Worm (Caenorhabditis elegans) whole organism, early embryonic: Measurements from ENCODE around the gene tes-1.

ENCODE experiments used
- B0310.2 ChIP-seq: sonication (generic microtip); optimal IDR thresholded peaks from 2 replicates; lab custom pipeline; 2016; ENCODE audit warnings: mild to moderate bottlenecking, missing genetic modification characterization, missing compliant biosample characterization
- F13C5.2 ChIP-seq: sonication (generic microtip); optimal IDR thresholded peaks from 2 replicates; lab custom pipeline; 2017; ENCODE audit warnings: mild to moderate bottlenecking, missing genetic modification characterization, inconsistent platforms, missing compliant biosample characterization
- aly-1 ChIP-seq: sonication (generic microtip); optimal IDR thresholded peaks from 2 replicates; lab custom pipeline; 2016; ENCODE audit warnings: missing genetic modification characterization, missing compliant biosample characterization
- ama-1 ChIP-seq: fragments of 150-350 bp; optimal IDR thresholded peaks from 2 replicates; lab custom pipeline; 2014
- ceh-13 ChIP-seq: fragments of 200-800 bp; sonication (Bioruptor generic); optimal IDR thresholded peaks from 2 replicates; lab custom pipeline; 2018; ENCODE audit warnings: mild to moderate bottlenecking, missing genetic modification characterization, missing compliant biosample characterization
- ceh-36 ChIP-seq: sonication (generic microtip); optimal IDR thresholded peaks from 2 replicates; lab custom pipeline; 2016; ENCODE audit warnings: missing genetic modification characterization, inconsistent platforms, missing compliant biosample characterization
- ets-7 ChIP-seq: sonication (generic microtip); optimal IDR thresholded peaks from 2 replicates; lab custom pipeline; 2016; ENCODE audit warnings: missing genotype, missing genetic modification characterization, missing compliant biosample characterization
- flt-1 ChIP-seq: fragments of 200-800 bp; sonication (Bioruptor generic); IDR thresholded peaks from 2 replicates; pipeline ENCODE4 v1.3.6; 2022; ENCODE audit warnings: missing genetic modification characterization, missing compliant biosample characterization
- hmbx-1 ChIP-seq: sonication (generic microtip); optimal IDR thresholded peaks from 2 replicates; lab custom pipeline; 2016; ENCODE audit warnings: mild to moderate bottlenecking, missing genetic modification characterization, missing compliant biosample characterization
- hmg-4 ChIP-seq: fragments of 200-800 bp; sonication (Bioruptor generic); optimal IDR thresholded peaks from 2 replicates; lab custom pipeline; 2018; ENCODE audit warnings: mild to moderate bottlenecking, missing genetic modification characterization, missing compliant biosample characterization
- hnd-1 ChIP-seq: sonication (generic microtip); optimal IDR thresholded peaks from 2 replicates; lab custom pipeline; 2016; ENCODE audit warnings: missing genetic modification characterization, missing compliant biosample characterization
- pes-1 ChIP-seq: fragments of 200-800 bp; sonication (Bioruptor generic); IDR thresholded peaks from 2 replicates; pipeline ENCODE4 v1.3.6; 2022; ENCODE audit warnings: missing genetic modification reagents, missing genetic modification characterization, missing compliant biosample characterization
- scrt-1 ChIP-seq: fragments of 200-800 bp; sonication (Bioruptor generic); IDR thresholded peaks from 2 replicates; pipeline ENCODE4 v1.3.6; 2022; ENCODE audit warnings: missing genetic modification characterization, missing compliant biosample characterization
- sea-1 ChIP-seq: fragments of 200-800 bp; sonication (Bioruptor generic); conservative IDR thresholded peaks from 2 replicates; pipeline ENCODE4 v1.3.6; 2022; ENCODE audit warnings: missing genetic modification characterization, missing compliant biosample characterization
- tbx-11 ChIP-seq: fragments of 200-800 bp; sonication (Bioruptor generic); IDR thresholded peaks from 2 replicates; pipeline ENCODE4 v1.3.6; 2022; ENCODE audit warnings: missing genetic modification characterization, missing compliant biosample characterization
- tbx-37 ChIP-seq: fragments of 200-800 bp; sonication (Bioruptor generic); conservative IDR thresholded peaks from 2 replicates; pipeline ENCODE4 v1.3.6; 2022; ENCODE audit warnings: missing genetic modification reagents, missing genetic modification characterization, missing compliant biosample characterization
- tra-4 ChIP-seq: sonication (generic microtip); optimal IDR thresholded peaks from 2 replicates; lab custom pipeline; 2017; ENCODE audit warnings: missing genetic modification characterization, missing compliant biosample characterization

Gene tes-1

DNA sequence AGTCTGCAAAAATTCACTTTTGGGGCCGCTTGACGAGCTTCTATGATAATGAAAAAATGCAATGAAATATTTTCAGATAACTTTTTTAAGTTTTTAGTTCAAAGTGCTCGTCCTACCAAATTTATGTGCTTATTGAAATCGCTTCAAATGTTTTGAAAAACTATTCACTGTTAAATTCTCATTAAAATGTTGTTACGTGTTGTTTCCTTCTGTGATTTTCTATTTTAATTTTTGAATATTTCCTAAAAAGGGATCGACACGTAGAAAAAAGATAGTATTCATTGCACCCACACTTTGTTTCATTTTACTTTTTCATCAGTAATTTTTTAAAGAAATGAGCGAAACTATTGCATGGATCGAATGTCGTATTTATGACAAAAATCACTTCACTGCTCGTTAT, 32.4 kb downstream of the tes-1 start, which contains the start of gene B0496.6:
Gene B0496.6 (plus strand): TSS at position 301 of the 400 bp plus-strand sequence.
- TF ChIP-seq hmg-4 (GFP tag; lab: Kevin White, UChicago): no peak
- TF ChIP-seq hmbx-1 (tag; lab: Kevin White, UChicago): no peak
- TF ChIP-seq sea-1 (GFP tag; lab: Robert Waterston, UW): no peak
- no peak for TF ChIP-seq hnd-1 (tag; lab: Kevin White, UChicago)
- TF ChIP-seq flt-1 (GFP tag; lab: Robert Waterston, UW): no peak
- no peak for TF ChIP-seq scrt-1 (GFP tag; lab: Robert Waterston, UW)
- TF ChIP-seq B0310.2: no peak
- no peak for TF ChIP-seq aly-1 (tag; lab: Kevin White, UChicago)
- TF ChIP-seq ets-7 (tag; lab: Kevin White, UChicago): no peak
- TF ChIP-seq tra-4 (tag; lab: Kevin White, UChicago): no peak
- no peak for TF ChIP-seq ama-1 (lab: Kevin White, UChicago)
- TF ChIP-seq ceh-36: no peak
- TF ChIP-seq ceh-13 (GFP tag; lab: Kevin White, UChicago): no peak

DNA sequence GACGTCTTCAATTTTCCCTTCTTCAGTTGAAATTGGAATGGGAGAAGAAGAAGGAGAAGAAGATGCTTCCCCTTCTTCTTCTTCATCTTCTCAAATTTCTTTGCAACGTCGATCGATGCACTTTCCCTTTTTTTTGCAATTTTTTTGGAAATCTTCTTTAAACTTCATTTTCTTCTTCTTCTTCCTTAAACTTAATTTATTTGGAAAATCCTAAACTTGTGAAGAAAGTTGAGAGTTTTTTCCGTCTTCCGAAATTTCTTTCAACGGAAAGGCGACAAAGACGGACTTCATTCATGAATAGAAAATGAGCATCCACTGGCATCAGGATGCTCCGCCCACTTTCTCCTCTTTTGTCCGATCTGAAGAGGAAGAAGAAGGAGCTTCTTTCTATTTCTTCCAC, 37.1 kb downstream of the tes-1 start:
- TF ChIP-seq B0310.2: no peak

DNA sequence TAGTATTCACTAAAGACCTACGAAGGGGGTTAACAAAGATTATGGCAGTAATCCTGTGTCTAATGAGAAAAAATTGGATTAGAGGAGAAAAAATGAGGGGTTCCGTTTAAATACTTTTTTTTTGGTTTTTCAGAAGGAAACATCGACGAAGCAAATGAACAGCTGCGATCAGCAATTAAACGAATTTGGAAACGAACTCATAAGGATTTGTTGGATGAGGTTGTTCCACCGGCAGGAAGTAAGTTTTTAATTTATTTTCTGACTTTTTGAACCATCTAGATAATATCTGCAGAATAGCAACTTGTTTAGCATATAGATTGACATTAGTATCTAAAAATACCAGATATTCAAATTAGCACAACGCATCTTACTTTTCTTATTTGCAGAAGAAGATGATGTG, 37.7 kb downstream of the tes-1 start:
- TF ChIP-seq pes-1 (GFP tag; lab: Robert Waterston, UW): no peak
- no peak for TF ChIP-seq ama-1 (lab: Kevin White, UChicago)
- no peak for TF ChIP-seq hmg-4 (GFP tag; lab: Kevin White, UChicago)
- TF ChIP-seq ceh-13 (GFP tag; lab: Kevin White, UChicago): no peak
- no peak for TF ChIP-seq tbx-11 (GFP tag; lab: Robert Waterston, UW)
- TF ChIP-seq scrt-1 (GFP tag; lab: Robert Waterston, UW): no peak
- no peak for TF ChIP-seq aly-1 (tag; lab: Kevin White, UChicago)
- TF ChIP-seq F13C5.2 (tag; lab: Kevin White, UChicago): no peak
- no peak for TF ChIP-seq B0310.2
- TF ChIP-seq ceh-36: no peak
- no peak for TF ChIP-seq flt-1 (GFP tag; lab: Robert Waterston, UW)
- TF ChIP-seq sea-1 (GFP tag; lab: Robert Waterston, UW): no peak
- no peak for TF ChIP-seq hnd-1 (tag; lab: Kevin White, UChicago)
- TF ChIP-seq ets-7 (tag; lab: Kevin White, UChicago): no peak
- TF ChIP-seq tbx-37 (GFP tag; lab: Robert Waterston, UW): no peak

DNA sequence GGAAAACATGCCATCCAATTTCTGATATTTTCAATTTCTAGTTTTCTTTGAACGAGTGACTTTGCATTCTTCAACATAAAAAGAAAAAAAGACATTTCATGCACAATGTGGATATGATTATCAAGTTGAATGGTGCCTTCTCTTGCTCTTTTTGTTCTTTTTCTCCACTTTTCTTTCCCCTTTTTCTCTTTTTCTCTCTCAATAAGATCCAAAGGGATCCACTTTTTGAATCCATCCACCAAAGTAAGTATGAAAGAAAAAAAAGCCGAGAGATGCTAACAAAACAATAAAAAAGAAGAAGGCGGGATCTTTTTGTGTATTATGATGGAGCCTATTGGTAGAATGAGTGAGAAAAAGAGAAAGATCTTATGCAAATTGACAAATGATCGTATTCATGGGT, 43.9 kb downstream of the tes-1 start:
- no peak for TF ChIP-seq sea-1 (GFP tag; lab: Robert Waterston, UW)
- TF ChIP-seq hmbx-1 (tag; lab: Kevin White, UChicago): no peak
- no peak for TF ChIP-seq aly-1 (tag; lab: Kevin White, UChicago)
- TF ChIP-seq B0310.2: no peak
- TF ChIP-seq ets-7 (tag; lab: Kevin White, UChicago): no peak
- TF ChIP-seq ama-1 (lab: Kevin White, UChicago): no peak
- TF ChIP-seq flt-1 (GFP tag; lab: Robert Waterston, UW): no peak
- no peak for TF ChIP-seq scrt-1 (GFP tag; lab: Robert Waterston, UW)
- no peak for TF ChIP-seq ceh-36
- no peak for TF ChIP-seq pes-1 (GFP tag; lab: Robert Waterston, UW)
- no peak for TF ChIP-seq ceh-13 (GFP tag; lab: Kevin White, UChicago)
- no peak for TF ChIP-seq tbx-11 (GFP tag; lab: Robert Waterston, UW)
- no peak for TF ChIP-seq hmg-4 (GFP tag; lab: Kevin White, UChicago)
- TF ChIP-seq tra-4 (tag; lab: Kevin White, UChicago): no peak
- no peak for TF ChIP-seq F13C5.2 (tag; lab: Kevin White, UChicago)
- no peak for TF ChIP-seq hnd-1 (tag; lab: Kevin White, UChicago)

DNA sequence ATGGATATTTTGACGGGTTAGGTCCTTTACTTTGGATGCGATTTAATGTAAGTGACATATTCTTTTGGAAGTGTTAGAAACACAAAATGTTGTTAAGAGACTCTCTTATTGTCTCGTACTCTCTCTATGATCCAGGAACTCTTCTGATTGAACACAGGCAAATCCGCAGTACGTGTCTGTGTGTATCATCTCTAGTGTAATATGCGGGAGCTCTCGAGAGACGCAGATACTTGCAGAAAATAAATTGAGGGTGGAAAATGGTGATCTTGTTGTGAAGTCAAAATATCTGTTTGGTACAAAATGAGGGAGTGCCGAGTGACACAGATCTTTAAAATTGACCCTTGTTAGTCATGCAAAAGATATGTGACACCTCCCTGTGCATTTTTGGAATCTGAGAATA, 44.6 kb downstream of the tes-1 start:
- no peak for TF ChIP-seq hmg-4 (GFP tag; lab: Kevin White, UChicago)
- no peak for TF ChIP-seq sea-1 (GFP tag; lab: Robert Waterston, UW)
- no peak for TF ChIP-seq hnd-1 (tag; lab: Kevin White, UChicago)
- TF ChIP-seq F13C5.2 (tag; lab: Kevin White, UChicago): no peak
- TF ChIP-seq aly-1 (tag; lab: Kevin White, UChicago): no peak
- no peak for TF ChIP-seq ceh-36
- no peak for TF ChIP-seq tra-4 (tag; lab: Kevin White, UChicago)
- no peak for TF ChIP-seq B0310.2
- TF ChIP-seq flt-1 (GFP tag; lab: Robert Waterston, UW): no peak
- no peak for TF ChIP-seq pes-1 (GFP tag; lab: Robert Waterston, UW)
- TF ChIP-seq hmbx-1 (tag; lab: Kevin White, UChicago): no peak
- no peak for TF ChIP-seq tbx-11 (GFP tag; lab: Robert Waterston, UW)
- no peak for TF ChIP-seq tbx-37 (GFP tag; lab: Robert Waterston, UW)
- TF ChIP-seq ama-1 (lab: Kevin White, UChicago): no peak
- TF ChIP-seq ceh-13 (GFP tag; lab: Kevin White, UChicago): no peak
- TF ChIP-seq scrt-1 (GFP tag; lab: Robert Waterston, UW): no peak
- no peak for TF ChIP-seq ets-7 (tag; lab: Kevin White, UChicago)

DNA sequence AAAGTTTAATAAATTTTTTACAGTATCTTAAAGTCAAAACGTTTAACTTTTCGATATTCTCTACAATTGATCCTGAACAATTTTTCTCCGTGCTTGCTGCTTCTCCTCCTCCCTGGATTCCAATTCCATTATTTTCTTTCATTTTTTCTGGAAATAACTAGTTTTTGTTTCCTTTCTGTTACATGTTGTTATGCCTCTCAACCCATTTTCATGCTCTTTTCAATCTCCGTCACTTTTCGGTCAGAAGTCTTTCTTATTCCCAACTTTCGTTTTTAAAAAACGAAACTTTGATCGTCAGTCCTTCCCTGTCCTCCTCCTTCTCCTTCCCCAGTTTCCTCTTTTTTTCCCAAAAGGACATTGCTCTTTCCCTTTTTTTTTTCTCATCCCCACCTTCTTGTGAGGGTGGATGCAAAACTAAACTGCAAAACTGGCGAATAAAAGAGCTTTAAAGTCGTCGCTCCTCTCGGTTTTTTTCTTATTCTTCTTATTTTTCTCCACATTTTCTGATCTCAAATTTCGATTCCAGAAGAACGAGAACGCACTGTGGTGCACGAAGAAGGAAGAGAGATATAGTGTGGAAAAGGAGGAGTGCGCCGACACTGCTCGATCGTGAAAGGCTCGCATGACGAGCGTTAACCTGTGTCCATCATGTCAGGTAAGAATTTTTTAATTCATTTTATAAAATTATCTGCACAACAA, 46.2 kb downstream of the tes-1 start, which contains the start of the genes C48A7.16 and egl-19:
Gene C48A7.16 (plus strand): TSS at position 544 of the 699 bp plus-strand sequence.
Gene egl-19 (plus strand): TSS at position 649 of the 699 bp plus-strand sequence.
- TF ChIP-seq hmg-4 (GFP tag; lab: Kevin White, UChicago) (no peak), sea-1 (GFP tag; lab: Robert Waterston, UW) (no peak), pes-1 (GFP tag; lab: Robert Waterston, UW) (no peak), hnd-1 (tag; lab: Kevin White, UChicago) (no peak), ama-1 (lab: Kevin White, UChicago) (no peak), hmbx-1 (tag; lab: Kevin White, UChicago) (no peak), ets-7 (tag; lab: Kevin White, UChicago) (no peak), ceh-13 (GFP tag; lab: Kevin White, UChicago) (no peak)
